Worm (Caenorhabditis elegans): ENCODE results near the gene pro-2.

The pro-2 gene

DNA sequence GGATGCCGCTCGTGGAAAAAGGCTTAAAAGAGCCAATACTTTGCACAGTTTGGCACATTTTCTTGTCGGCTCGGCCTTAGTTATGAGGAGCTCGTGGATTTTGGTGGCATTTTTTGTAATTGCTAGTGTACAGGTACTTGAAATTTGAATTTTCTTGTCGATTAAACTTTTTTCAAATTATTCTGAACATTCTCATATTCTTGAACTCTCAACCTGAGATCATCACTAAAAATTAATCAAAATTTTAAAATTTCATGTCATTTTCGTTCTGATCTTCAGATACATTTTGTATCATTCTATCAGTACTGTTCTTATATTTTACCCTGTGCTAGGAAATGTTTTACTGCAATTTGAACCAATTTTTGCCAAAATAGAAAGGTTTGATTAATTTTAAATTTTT, 23.5 kb downstream of the pro-2 start, which contains the start of gene idpp-4:
idpp-4 (plus strand) TSS at position 51 of the 400 bp plus-strand sequence.
- TF ChIP-seq aly-2 (tag; optimal IDR thresholded peaks at IDR 0.05) (no peak), ztf-11 (tag; optimal IDR thresholded peaks at IDR 0.05) (no peak), fos-1 (tag; optimal IDR thresholded peaks at IDR 0.05) (no peak), nhr-76 (tag; optimal IDR thresholded peaks at IDR 0.05) (no peak), nfya-1 (tag; optimal IDR thresholded peaks at IDR 0.05; ENCODE audit: insufficient read depth) (no peak), pha-4 (tag; optimal IDR thresholded peaks at IDR 0.05) (no peak), tbx-2 (tag; optimal IDR thresholded peaks at IDR 0.05) (no peak), egl-5 (tag; optimal IDR thresholded peaks at IDR 0.05) (no peak)

DNA sequence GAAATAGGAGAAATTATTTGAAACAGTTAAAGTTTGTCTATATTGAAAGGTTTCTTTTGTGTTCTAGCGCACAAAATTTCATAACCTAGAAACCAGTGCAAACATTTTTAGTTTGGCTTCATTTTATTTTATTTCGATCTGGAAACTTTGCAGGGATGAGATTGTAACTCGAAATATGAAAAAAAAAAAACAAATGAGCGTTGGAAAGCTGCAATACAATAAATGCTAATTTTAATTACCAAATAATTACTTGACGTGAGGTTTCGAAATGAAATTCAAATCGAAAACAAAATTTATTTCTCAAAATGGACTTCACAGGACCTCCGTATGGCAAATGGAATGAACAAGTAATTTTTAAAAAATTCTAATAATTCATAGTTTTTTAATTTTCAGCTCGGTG, 27.9 kb downstream of the pro-2 start, which contains the start of gene M02G9.4:
M02G9.4 (plus strand) TSS at position 301 of the 400 bp plus-strand sequence.
- TF ChIP-seq elt-2 (tag; optimal IDR thresholded peaks at IDR 0.05) (no peak), jun-1 (tag; optimal IDR thresholded peaks at IDR 0.05) (no peak), pha-4 (tag; optimal IDR thresholded peaks at IDR 0.05) (no peak), ceh-82 (tag; optimal IDR thresholded peaks at IDR 0.05) (no peak), nhr-67 (tag; optimal IDR thresholded peaks at IDR 0.05) (no peak), elt-1 (tag; optimal IDR thresholded peaks at IDR 0.05) (no peak), ztf-11 (tag; optimal IDR thresholded peaks at IDR 0.05) (no peak), aly-2 (tag; optimal IDR thresholded peaks at IDR 0.05) (no peak), tbx-2 (tag; optimal IDR thresholded peaks at IDR 0.05) (no peak), mml-1 (tag; optimal IDR thresholded peaks at IDR 0.05) (no peak), zag-1 (tag; optimal IDR thresholded peaks at IDR 0.05) (no peak), skn-1 (tag; optimal IDR thresholded peaks at IDR 0.05) (no peak), fkh-2 (tag; optimal IDR thresholded peaks at IDR 0.05) (no peak), egl-5 (tag; optimal IDR thresholded peaks at IDR 0.05) (no peak)

DNA sequence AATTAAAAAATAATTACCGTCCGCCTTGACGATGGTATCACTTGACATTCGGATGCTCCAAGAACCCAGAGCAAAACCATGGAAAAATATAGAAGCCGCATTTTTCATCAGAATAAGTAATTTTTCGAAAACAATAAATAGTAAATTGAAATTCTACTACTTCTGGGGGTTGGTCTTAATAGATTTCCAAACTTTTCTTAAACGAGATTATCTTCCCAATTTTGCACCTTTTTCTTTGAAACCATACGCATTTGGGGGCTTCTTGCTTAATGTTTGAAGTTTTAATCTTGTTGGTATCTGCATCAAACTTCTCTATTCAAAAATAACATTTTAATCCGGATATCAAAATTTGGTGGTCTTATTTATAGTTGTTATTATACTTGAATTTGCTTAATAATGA, 28.8 kb downstream of the pro-2 start, which contains the start of gene gcy-5:
gcy-5 (minus strand) TSS at position 101 of the 400 bp plus-strand sequence.
- no peak for TF ChIP-seq nhr-76 (tag; optimal IDR thresholded peaks at IDR 0.05)
- no peak for TF ChIP-seq ceh-16 (tag; optimal IDR thresholded peaks at IDR 0.05)
- TF ChIP-seq nfya-1 (tag; optimal IDR thresholded peaks at IDR 0.05; ENCODE audit: insufficient read depth), result no peak
- no peak for TF ChIP-seq mdl-1 (tag; optimal IDR thresholded peaks at IDR 0.05)
- no peak for TF ChIP-seq sea-2 (GFP tag; optimal IDR thresholded peaks at IDR 0.05)
- TF ChIP-seq nhr-67 (tag; optimal IDR thresholded peaks at IDR 0.05), result no peak
- TF ChIP-seq ceh-28 (tag; optimal IDR thresholded peaks at IDR 0.05), result no peak
- TF ChIP-seq unc-39 (tag; optimal IDR thresholded peaks at IDR 0.05), result no peak
- no peak for TF ChIP-seq egl-27 (tag; optimal IDR thresholded peaks at IDR 0.05)
- TF ChIP-seq daf-12 (tag; optimal IDR thresholded peaks at IDR 0.05), result no peak
- no peak for TF ChIP-seq nhr-25 (tag; optimal IDR thresholded peaks at IDR 0.05)
- TF ChIP-seq elt-1 (tag; optimal IDR thresholded peaks at IDR 0.05), result no peak
- no peak for TF ChIP-seq nhr-11 (tag; optimal IDR thresholded peaks at IDR 0.05)

DNA sequence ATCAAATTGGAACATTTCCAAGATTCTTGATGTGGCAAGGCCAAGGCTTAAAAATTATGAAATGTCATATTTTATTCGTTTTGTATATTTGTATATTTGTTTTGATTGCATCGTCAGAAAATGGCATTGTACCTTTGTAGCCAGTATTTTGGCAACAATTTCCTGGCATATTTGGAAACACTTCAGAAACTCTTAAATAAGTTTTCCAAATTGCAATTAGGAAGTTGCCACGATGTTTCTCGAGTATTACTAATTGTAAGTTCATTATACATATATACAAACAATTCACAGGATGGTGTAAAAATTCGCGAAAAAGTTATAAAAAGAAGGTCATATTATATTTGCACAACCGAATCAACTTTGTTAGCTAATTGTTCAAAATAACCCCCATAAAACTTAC, 29.7 kb downstream of the pro-2 start, which contains the start of gene idpp-8:
idpp-8 (plus strand) TSS at position 301 of the 400 bp plus-strand sequence.
- TF ChIP-seq nhr-67 (tag; optimal IDR thresholded peaks at IDR 0.05) (no peak), nhr-76 (tag; optimal IDR thresholded peaks at IDR 0.05) (no peak)

DNA sequence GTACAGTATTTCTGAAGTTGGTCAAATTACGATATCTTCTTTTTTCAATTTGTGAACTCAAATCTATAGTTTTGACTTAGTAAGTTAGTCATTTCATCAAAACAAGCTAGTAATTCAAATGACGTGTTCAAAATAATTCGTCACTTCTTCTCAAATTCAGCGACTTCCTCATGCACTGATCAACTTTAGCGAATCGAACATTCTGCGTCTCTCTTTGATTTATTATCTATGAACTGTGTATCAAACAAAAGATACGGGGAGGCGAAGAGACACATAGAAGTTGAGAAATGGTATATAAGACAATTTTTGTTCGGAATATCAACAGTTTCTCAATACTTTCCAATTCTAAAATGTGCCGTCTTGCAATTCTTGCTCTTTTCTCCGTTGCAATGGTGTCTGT, 32.9 kb downstream of the pro-2 start, which contains the start of gene srlf-34:
srlf-34 (plus strand) TSS at position 321 of the 400 bp plus-strand sequence.
- TF ChIP-seq nhr-25 (tag; optimal IDR thresholded peaks at IDR 0.05), result peak; percentile 28
- no peak for TF ChIP-seq zag-1 (tag; optimal IDR thresholded peaks at IDR 0.05)

DNA sequence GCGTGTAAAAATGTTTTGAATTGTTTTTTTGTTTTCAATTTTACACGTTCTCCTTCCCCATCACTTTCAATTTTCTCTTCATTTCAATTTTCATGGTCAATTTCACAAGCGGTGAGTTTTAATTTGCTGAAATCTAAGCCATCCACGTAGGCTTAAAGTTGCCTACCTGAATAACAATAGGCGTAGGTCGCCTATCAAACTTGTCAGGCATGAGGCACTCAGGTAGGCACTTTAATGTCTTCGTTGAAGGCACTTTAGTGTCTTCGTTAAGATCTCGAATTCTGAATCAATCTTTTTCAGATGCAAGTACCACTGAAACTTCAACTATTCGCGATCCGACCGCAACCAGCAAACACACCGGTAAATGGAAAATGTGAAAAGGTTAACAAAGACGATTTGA, 35.6 kb downstream of the pro-2 start, which contains the start of gene ZK970.8:
ZK970.8 (plus strand) TSS at position 301 of the 400 bp plus-strand sequence.
- TF ChIP-seq ztf-11 (tag; optimal IDR thresholded peaks at IDR 0.05) (no peak), skn-1 (tag; optimal IDR thresholded peaks at IDR 0.05) (no peak), lsy-12 (tag; optimal IDR thresholded peaks at IDR 0.05) (no peak), fkh-2 (tag; optimal IDR thresholded peaks at IDR 0.05) (no peak), elt-1 (tag; optimal IDR thresholded peaks at IDR 0.05) (no peak), eor-1 (tag; optimal IDR thresholded peaks at IDR 0.05) (no peak), elt-3 (tag; optimal IDR thresholded peaks at IDR 0.05) (no peak), pqm-1 (tag; optimal IDR thresholded peaks at IDR 0.05) (no peak), aly-2 (tag; optimal IDR thresholded peaks at IDR 0.05) (no peak), nhr-76 (tag; optimal IDR thresholded peaks at IDR 0.05) (no peak), ZK546.5 (tag; optimal IDR thresholded peaks at IDR 0.05) (no peak), zag-1 (tag; optimal IDR thresholded peaks at IDR 0.05) (no peak), mml-1 (tag; optimal IDR thresholded peaks at IDR 0.05) (no peak)

All from whole organism, L3 larva.